Fruit fly (Drosophila melanogaster): Measurements from ENCODE around the gene Dfd.

- TF ChIP-seq CG8478 (optimal IDR thresholded peaks at IDR 0.05) (no peak), CTCF (optimal IDR thresholded peaks at IDR 0.05) (no peak)
These were observed 20.7 kb downstream of the Dfd start for dm6 chr3R:6812107-6812875.
